Worm (Caenorhabditis elegans) whole organism, young adult: ENCODE results near the gene F23F12.13.

ENCODE experiments used
- C17E4.6 ChIP-seq: fragments of 200-800 bp; sonication (Bioruptor generic); IDR thresholded peaks from 2 replicates; pipeline ENCODE4 v1.3.6; 2022; ENCODE audit warnings: missing genetic modification reagents, missing genetic modification characterization, missing compliant biosample characterization
- K11D2.4 ChIP-seq: fragments of 200-800 bp; sonication (Bioruptor generic); IDR thresholded peaks from 2 replicates; pipeline ENCODE4 v1.3.6; 2022; ENCODE audit warnings: missing genetic modification reagents, missing genetic modification characterization, missing compliant biosample characterization
- T26A5.8 ChIP-seq: sonication (generic microtip); optimal IDR thresholded peaks from 2 replicates; lab custom pipeline; 2016; ENCODE audit warnings: missing genetic modification characterization, missing compliant biosample characterization
- Y53F4B.3 ChIP-seq: fragments of 200-800 bp; sonication (Bioruptor generic); IDR thresholded peaks from 2 replicates; pipeline ENCODE4 v1.3.6; 2022; ENCODE audit warnings: missing genetic modification reagents, missing genetic modification characterization, missing compliant biosample characterization
- akir-1 ChIP-seq: fragments of 200-800 bp; sonication (Bioruptor generic); optimal IDR thresholded peaks from 2 replicates; lab custom pipeline; 2018; ENCODE audit warnings: mild to moderate bottlenecking, missing genetic modification characterization, moderate library complexity, missing compliant biosample characterization
- aptf-2 ChIP-seq: fragments of 200-800 bp; sonication (Bioruptor generic); conservative IDR thresholded peaks from 2 replicates; pipeline ENCODE4 v1.3.6; 2022; ENCODE audit warnings: missing genetic modification reagents, missing genetic modification characterization, missing compliant biosample characterization
- aptf-3 ChIP-seq: fragments of 200-800 bp; sonication (Bioruptor generic); IDR thresholded peaks from 2 replicates; pipeline ENCODE4 v1.3.6; 2022; ENCODE audit warnings: missing genetic modification characterization, missing compliant biosample characterization
- athp-1 ChIP-seq: sonication (generic microtip); optimal IDR thresholded peaks from 2 replicates; lab custom pipeline; 2017; ENCODE audit warnings: mild to moderate bottlenecking, missing genetic modification characterization, missing compliant biosample characterization
- attf-5 ChIP-seq: fragments of 200-800 bp; sonication (Bioruptor generic); optimal IDR thresholded peaks from 2 replicates; lab custom pipeline; 2018; ENCODE audit warnings: mild to moderate bottlenecking, missing genetic modification characterization, missing compliant biosample characterization
- attf-6 ChIP-seq: fragments of 200-800 bp; sonication (Bioruptor generic); IDR thresholded peaks from 2 replicates; pipeline ENCODE4 v1.3.6; 2022; ENCODE audit warnings: missing genetic modification reagents, missing genetic modification characterization, missing compliant biosample characterization
- die-1 ChIP-seq: sonication (generic microtip); optimal IDR thresholded peaks from 2 replicates; lab custom pipeline; 2016; ENCODE audit warnings: missing genotype, mild to moderate bottlenecking, missing genetic modification characterization, missing compliant biosample characterization
- dox-1 ChIP-seq: fragments of 200-800 bp; sonication (Bioruptor generic); IDR thresholded peaks from 2 replicates; pipeline ENCODE4 v1.3.6; 2022; ENCODE audit warnings: missing genetic modification reagents, missing genetic modification characterization, missing compliant biosample characterization
- dpff-1 ChIP-seq: sonication (generic microtip); optimal IDR thresholded peaks from 2 replicates; lab custom pipeline; 2017; ENCODE audit warnings: mild to moderate bottlenecking, missing genetic modification characterization, missing compliant biosample characterization
- egl-18 ChIP-seq: fragments of 200-800 bp; sonication (Bioruptor generic); IDR thresholded peaks from 2 replicates; pipeline ENCODE4 v1.3.6; 2022; ENCODE audit warnings: missing genetic modification reagents, missing genetic modification characterization, missing compliant biosample characterization
- egrh-3 ChIP-seq: fragments of 200-800 bp; sonication (Bioruptor generic); IDR thresholded peaks from 2 replicates; pipeline ENCODE4 v1.3.6; 2022; ENCODE audit warnings: missing genetic modification reagents, missing genetic modification characterization, missing compliant biosample characterization
- fkh-3 ChIP-seq: sonication (generic microtip); optimal IDR thresholded peaks from 2 replicates; lab custom pipeline; 2016; ENCODE audit warnings: mild to moderate bottlenecking, missing genetic modification characterization, missing compliant biosample characterization
- hlh-26 ChIP-seq: fragments of 200-800 bp; sonication (Bioruptor generic); conservative IDR thresholded peaks from 2 replicates; pipeline ENCODE4 v1.3.6; 2022; ENCODE audit warnings: missing genetic modification reagents, missing genetic modification characterization, missing compliant biosample characterization
- hmg-1.2 ChIP-seq: fragments of 200-800 bp; sonication (Bioruptor generic); IDR thresholded peaks from 2 replicates; pipeline ENCODE4 v1.3.6; 2022; ENCODE audit warnings: missing genetic modification reagents, missing genetic modification characterization, missing compliant biosample characterization
- hrde-1 ChIP-seq: sonication (generic microtip); optimal IDR thresholded peaks from 2 replicates; lab custom pipeline; 2016; ENCODE audit warnings: missing genetic modification characterization, mild to moderate bottlenecking, missing compliant biosample characterization, moderate library complexity, missing genotype, missing genetic modification reagents, borderline replicate concordance
- hsf-1 ChIP-seq: fragments of 200-800 bp; sonication (Bioruptor generic); IDR thresholded peaks from 2 replicates; pipeline ENCODE4 v1.3.6; 2022; ENCODE audit warnings: missing genetic modification reagents, missing genetic modification characterization, missing compliant biosample characterization
- lin-26 ChIP-seq: fragments of 200-800 bp; sonication (Bioruptor generic); IDR thresholded peaks from 2 replicates; pipeline ENCODE4 v1.3.6; 2022; ENCODE audit warnings: missing genetic modification reagents, missing genetic modification characterization, missing compliant biosample characterization
- lin-35 ChIP-seq, 3 experiments: fragments of 150-350 bp in 2 of 3; sonication (generic microtip) in 1 of 3; optimal IDR thresholded peaks; 2 replicates each; lab custom pipeline; 2014 to 2018; ENCODE audit warnings: missing biosample characterization in 3 of 3, missing genetic modification characterization in 3 of 3, missing genetic modification reagents in 3 of 3
- lin-54 ChIP-seq: fragments of 200-800 bp; sonication (Bioruptor generic); optimal IDR thresholded peaks from 2 replicates; lab custom pipeline; 2018; ENCODE audit warnings: mild to moderate bottlenecking, missing genetic modification characterization, missing compliant biosample characterization
- lsy-27 ChIP-seq: sonication (generic microtip); optimal IDR thresholded peaks from 2 replicates; lab custom pipeline; 2017; ENCODE audit warnings: missing genetic modification characterization, mild to moderate bottlenecking, missing compliant biosample characterization, antibody characterized with exemption, missing genotype, borderline replicate concordance; ENCODE audit not compliant: insufficient read depth
- madf-10 ChIP-seq: sonication (generic microtip); optimal IDR thresholded peaks from 2 replicates; lab custom pipeline; 2016; ENCODE audit warnings: mild to moderate bottlenecking, missing genetic modification characterization, missing compliant biosample characterization
- madf-6 ChIP-seq: fragments of 200-800 bp; sonication (Bioruptor generic); IDR thresholded peaks from 2 replicates; pipeline ENCODE4 v1.3.6; 2022; ENCODE audit warnings: missing genetic modification reagents, missing genetic modification characterization, missing compliant biosample characterization
- mes-4 ChIP-seq: sonication (generic microtip); optimal IDR thresholded peaks from 2 replicates; lab custom pipeline; 2016; ENCODE audit warnings: missing genotype, missing genetic modification characterization, missing compliant biosample characterization
- nhr-27 ChIP-seq: fragments of 200-800 bp; sonication (Bioruptor generic); optimal IDR thresholded peaks from 2 replicates; lab custom pipeline; 2018; ENCODE audit warnings: mild to moderate bottlenecking, missing genetic modification characterization, moderate library complexity, missing compliant biosample characterization
- nhr-80 ChIP-seq: sonication (generic microtip); optimal IDR thresholded peaks from 2 replicates; lab custom pipeline; 2016; ENCODE audit warnings: missing genetic modification characterization, missing compliant biosample characterization
- rpc-1 ChIP-seq, 2 experiments: fragments of 150-350 bp in 1 of 2; sonication (generic microtip) in 1 of 2; optimal IDR thresholded peaks; 2 replicates each; lab custom pipeline; 2014 to 2018; ENCODE audit warnings: missing biosample characterization in 1 of 2, missing genetic modification characterization in 1 of 2, missing genetic modification reagents in 1 of 2, missing genotype in 1 of 2
- sea-2 ChIP-seq: fragments of 200-800 bp; sonication (Bioruptor generic); IDR thresholded peaks from 2 replicates; pipeline ENCODE4 v1.3.6; 2022; ENCODE audit warnings: missing genetic modification characterization, missing compliant biosample characterization
- tbx-9 ChIP-seq: sonication (generic microtip); optimal IDR thresholded peaks from 2 replicates; lab custom pipeline; 2016; ENCODE audit warnings: borderline replicate concordance, missing genetic modification characterization, inconsistent platforms, missing compliant biosample characterization
- xnd-1 ChIP-seq: sonication (generic microtip); optimal IDR thresholded peaks from 2 replicates; lab custom pipeline; 2016; ENCODE audit warnings: missing genotype, missing genetic modification reagents, missing genetic modification characterization, missing compliant biosample characterization
- zim-3 ChIP-seq: sonication (generic microtip); optimal IDR thresholded peaks from 2 replicates; lab custom pipeline; 2017; ENCODE audit warnings: mild to moderate bottlenecking, missing genetic modification characterization, moderate library complexity, missing compliant biosample characterization
- ztf-22 ChIP-seq: fragments of 200-800 bp; sonication (Bioruptor generic); optimal IDR thresholded peaks from 2 replicates; lab custom pipeline; 2018; ENCODE audit warnings: mild to moderate bottlenecking, missing genetic modification characterization, moderate library complexity, missing compliant biosample characterization
- ztf-25 ChIP-seq: fragments of 200-800 bp; sonication (Bioruptor generic); IDR thresholded peaks from 2 replicates; pipeline ENCODE4 v1.3.6; 2022; ENCODE audit warnings: missing genetic modification reagents, missing genetic modification characterization, missing compliant biosample characterization

F23F12.13 gene

DNA sequence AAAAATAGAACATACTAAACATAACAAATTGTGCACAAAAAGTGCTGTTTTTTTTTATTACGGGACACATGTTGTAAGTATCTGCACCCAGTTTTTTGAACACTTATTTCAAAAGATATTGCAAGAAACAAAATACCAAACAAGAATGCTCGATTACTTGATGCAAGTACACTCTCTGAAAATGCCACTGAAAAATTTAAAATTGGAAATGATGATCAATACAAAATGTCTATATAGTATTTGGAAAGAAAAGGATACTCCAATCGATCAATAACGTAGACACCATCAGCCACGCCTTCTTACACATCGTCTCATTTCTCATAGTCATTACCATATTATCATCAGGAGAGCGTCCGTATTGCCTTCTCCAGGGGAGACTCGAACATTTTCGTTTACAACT lies 2.7 kb downstream of the F23F12.13 start, which contains the start of gene sdz-15:
Gene sdz-15 (plus strand): TSS at position 301 of the 400 bp plus-strand sequence.
- TF ChIP-seq nhr-80 (tag; lab: Kevin White, UChicago): no peak
- no peak for TF ChIP-seq ztf-22 (GFP tag; lab: Kevin White, UChicago)
- TF ChIP-seq K11D2.4 (GFP tag; lab: Robert Waterston, UW): no peak
- TF ChIP-seq egl-18 (GFP tag; lab: Robert Waterston, UW): no peak
- TF ChIP-seq rpc-1 (optimal IDR thresholded peaks at IDR 0.05; lab: Kevin White, UChicago): no peak
- TF ChIP-seq rpc-1 (tag; optimal IDR thresholded peaks at IDR 0.05; lab: Kevin White, UChicago): no peak
- TF ChIP-seq tbx-9 (tag; lab: Kevin White, UChicago): no peak
- TF ChIP-seq Y53F4B.3: no peak
- TF ChIP-seq xnd-1 (tag; lab: Kevin White, UChicago): no peak

DNA sequence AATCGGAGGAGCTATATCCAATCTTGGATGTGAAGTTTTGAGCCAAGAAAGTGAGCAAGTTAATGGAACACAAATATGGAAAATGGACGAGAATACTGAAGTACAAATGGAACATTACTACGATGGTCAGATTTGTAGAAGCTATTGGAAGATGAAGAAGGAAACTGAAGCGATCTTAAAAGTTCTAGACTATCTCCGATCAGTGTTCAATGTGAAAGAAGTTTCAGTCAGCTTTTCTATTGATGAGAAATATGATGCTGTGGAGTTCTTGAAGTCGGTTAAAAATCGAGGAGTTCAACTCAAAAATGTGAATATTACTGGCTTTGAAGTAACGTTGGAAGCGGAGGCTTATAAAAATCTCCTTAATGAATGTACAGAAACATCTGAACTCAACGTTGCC lies 3.6 kb downstream of the F23F12.13 start:
- TF ChIP-seq egl-18 (GFP tag; lab: Robert Waterston, UW) (no peak), lin-54 (GFP tag; lab: Kevin White, UChicago) (no peak), mes-4 (no peak), athp-1 (tag; lab: Kevin White, UChicago) (no peak), T26A5.8 (tag; lab: Kevin White, UChicago) (no peak), fkh-3 (tag; lab: Kevin White, UChicago) (no peak), lsy-27 (tag; lab: Kevin White, UChicago) (no peak), ztf-25 (no peak), lin-26 (GFP tag; lab: Robert Waterston, UW) (no peak), dox-1 (GFP tag; lab: Robert Waterston, UW) (no peak), tbx-9 (tag; lab: Kevin White, UChicago) (no peak), aptf-3 (GFP tag; lab: Robert Waterston, UW) (no peak), madf-10 (tag; lab: Kevin White, UChicago) (no peak), madf-6 (GFP tag; lab: Robert Waterston, UW) (no peak), hlh-26 (no peak), hmg-1.2 (GFP tag; lab: Robert Waterston, UW) (no peak), akir-1 (GFP tag; lab: Kevin White, UChicago) (no peak)

DNA sequence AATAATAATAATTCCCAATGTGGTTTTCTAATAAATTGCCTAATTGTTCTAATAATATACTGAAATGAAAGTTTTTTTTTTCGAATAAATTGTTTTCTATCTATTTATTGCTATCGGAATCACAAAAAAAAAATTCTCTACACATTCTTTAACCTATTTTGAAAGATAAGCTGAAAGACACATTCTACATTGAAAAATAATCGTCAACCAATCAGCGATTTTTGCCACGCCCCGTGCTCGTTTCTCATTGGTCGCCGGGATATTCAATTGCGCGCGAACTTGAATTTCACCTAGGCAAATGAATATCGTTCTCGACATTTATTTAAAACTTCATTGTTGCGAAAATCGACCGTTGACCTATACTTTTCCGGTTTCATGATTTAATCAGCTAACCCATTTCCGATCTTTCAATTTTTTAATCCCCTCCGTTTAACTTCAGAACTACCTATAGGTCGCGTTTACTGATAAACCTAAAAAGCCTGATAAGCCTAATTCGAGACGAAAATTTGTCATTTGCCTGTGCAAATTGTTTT lies 4.6 kb downstream of the F23F12.13 start, which contains the start of gene F23F12.3:
Gene F23F12.3 (plus strand): TSS at position 483 of the 533 bp plus-strand sequence.
- TF ChIP-seq dpff-1 (tag; lab: Kevin White, UChicago) (no peak), hrde-1 (tag; lab: Kevin White, UChicago) (no peak), nhr-27 (tag; lab: Kevin White, UChicago) (no peak), attf-6 (GFP tag; lab: Robert Waterston, UW) (no peak), lin-26 (GFP tag; lab: Robert Waterston, UW) (no peak), attf-5 (no peak), hsf-1 (no peak), zim-3 (tag; lab: Kevin White, UChicago) (no peak), sea-2 (GFP tag; lab: Robert Waterston, UW) (no peak), tbx-9 (tag; lab: Kevin White, UChicago) (no peak), aptf-2 (GFP tag; lab: Robert Waterston, UW) (no peak), C17E4.6 (GFP tag; lab: Robert Waterston, UW) (no peak), die-1 (tag; lab: Kevin White, UChicago) (no peak), madf-10 (tag; lab: Kevin White, UChicago) (no peak), lin-35 (GFP tag; optimal IDR thresholded peaks at IDR 0.05; lab: Kevin White, UChicago) (no peak), egrh-3 (no peak), akir-1 (GFP tag; lab: Kevin White, UChicago) (no peak)
